Fruit fly (Drosophila melanogaster): ENCODE data around the gene CG33673.

The CG33673 gene

DNA sequence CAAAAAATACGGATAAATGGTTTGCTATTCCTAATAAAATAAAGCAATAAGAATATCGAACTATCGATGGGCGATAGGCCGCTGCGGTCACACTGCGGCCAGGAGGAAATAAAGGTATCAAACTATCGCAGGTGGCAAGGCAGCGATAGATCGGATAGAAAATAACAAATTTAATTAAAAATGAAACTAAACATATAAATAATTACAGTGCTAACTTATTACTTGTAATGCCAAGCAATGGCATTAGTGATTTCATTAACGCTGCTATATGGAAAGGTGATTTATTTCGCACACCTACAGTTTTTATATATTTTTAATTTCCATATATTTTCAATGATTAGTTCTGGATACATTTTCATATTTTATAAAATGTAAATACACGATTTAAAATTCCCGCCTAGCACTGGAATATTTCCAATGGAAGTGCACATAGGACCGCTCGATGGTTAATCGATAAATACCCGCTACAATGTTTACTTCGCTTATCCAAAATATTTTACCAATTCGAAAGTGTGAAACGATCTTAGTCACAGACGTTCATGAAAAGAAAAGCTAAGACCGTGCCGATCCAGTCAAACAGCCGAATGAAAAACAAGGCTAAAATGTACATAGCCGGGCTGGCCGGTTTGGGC is 34.3 kb upstream of the CG33673 start, which contains the start of the genes CG15356 and CG15362 (continued):
- TF ChIP-seq pita (GFP tag; optimal IDR thresholded peaks at IDR 0.05) = no peak
- TF ChIP-seq CG10209 (GFP tag; optimal IDR thresholded peaks at IDR 0.05) = peak; percentile 29
- TF ChIP-seq sima (GFP tag; optimal IDR thresholded peaks at IDR 0.05) = no peak
- TF ChIP-seq btn (GFP tag; optimal IDR thresholded peaks at IDR 0.05) = no peak
- no peak for TF ChIP-seq CG2889 (GFP tag; IDR thresholded peaks at IDR 0.05)
- TF ChIP-seq NFAT (GFP tag; IDR thresholded peaks at IDR 0.05) = peak; percentile 71
- TF ChIP-seq nerfin-1 (tag; optimal IDR thresholded peaks at IDR 0.05) = no peak
- TF ChIP-seq CG7745 (tag; optimal IDR thresholded peaks at IDR 0.05) = no peak
- no peak for TF ChIP-seq fru (optimal IDR thresholded peaks at IDR 0.05)
- TF ChIP-seq CG18619 (GFP tag; optimal IDR thresholded peaks at IDR 0.05) = peak; percentile 38
- no peak for TF ChIP-seq Dfd (GFP tag; optimal IDR thresholded peaks at IDR 0.05)
- TF ChIP-seq CG16779 (GFP tag; IDR thresholded peaks at IDR 0.05) = no peak
- no peak for TF ChIP-seq bab2 (GFP tag; optimal IDR thresholded peaks at IDR 0.05)
- TF ChIP-seq ttk (GFP tag; IDR thresholded peaks at IDR 0.05) = no peak
- peak; percentile 68 for TF ChIP-seq stwl (tag; optimal IDR thresholded peaks at IDR 0.05)
- no peak for TF ChIP-seq da (GFP tag; optimal IDR thresholded peaks at IDR 0.05)
- no peak for TF ChIP-seq CkIIα-i1 (GFP tag; IDR thresholded peaks at IDR 0.05)
- peak; percentile 36 to 49 for TF ChIP-seq dpn (GFP tag; optimal IDR thresholded peaks at IDR 0.05)
- TF ChIP-seq CG5245 (GFP tag; optimal IDR thresholded peaks at IDR 0.05) = no peak
- no peak for TF ChIP-seq odd (GFP tag; optimal IDR thresholded peaks at IDR 0.05)
- no peak for TF ChIP-seq CG11696 (GFP tag; IDR thresholded peaks at IDR 0.05)
- TF ChIP-seq CG8281 (tag; optimal IDR thresholded peaks at IDR 0.05) = no peak
- no peak for TF ChIP-seq B-H2 (GFP tag; optimal IDR thresholded peaks at IDR 0.05)
- peak; percentile 29; the same call in 1 of the 3 replicates for TF ChIP-seq Aef1 (GFP tag; IDR thresholded peaks at IDR 0.05)
- TF ChIP-seq Ets97D (GFP tag; optimal IDR thresholded peaks at IDR 0.05) = peak; percentile 86
- TF ChIP-seq CG9215 (GFP tag; IDR thresholded peaks at IDR 0.05) = peak; percentile 20; the same call in 1 of the 2 replicates
- TF ChIP-seq CG14965 (GFP tag; optimal IDR thresholded peaks at IDR 0.05; ENCODE audit: borderline replicate concordance) = no peak
- no peak for TF ChIP-seq oc (tag; optimal IDR thresholded peaks at IDR 0.05)
- no peak for TF ChIP-seq CG2678 (tag; optimal IDR thresholded peaks at IDR 0.05)
- TF ChIP-seq gcm2 (GFP tag; optimal IDR thresholded peaks at IDR 0.05) = no peak
- TF ChIP-seq Lpt (GFP tag; optimal IDR thresholded peaks at IDR 0.05) = no peak
- no peak for TF ChIP-seq CG8089 (GFP tag; optimal IDR thresholded peaks at IDR 0.05)
- no peak for TF ChIP-seq hth (optimal IDR thresholded peaks at IDR 0.05)
- no peak for TF ChIP-seq Atf3 (GFP tag; optimal IDR thresholded peaks at IDR 0.05)
- no peak for TF ChIP-seq cato (GFP tag; optimal IDR thresholded peaks at IDR 0.05; ENCODE audit: borderline replicate concordance)
- no peak for TF ChIP-seq NC2β (GFP tag; optimal IDR thresholded peaks at IDR 0.05)
- TF ChIP-seq CG1233 (GFP tag; optimal IDR thresholded peaks at IDR 0.05) = peak; percentile 19
- TF ChIP-seq CG12155 (GFP tag; optimal IDR thresholded peaks at IDR 0.05) = peak; percentile 44
- no peak for TF ChIP-seq Kr (GFP tag; optimal IDR thresholded peaks at IDR 0.05)
- no peak for TF ChIP-seq CG13123 (GFP tag; optimal IDR thresholded peaks at IDR 0.05)
- peak; percentile 17 for TF ChIP-seq BtbVII (GFP tag; optimal IDR thresholded peaks at IDR 0.05)
- TF ChIP-seq Side (GFP tag; optimal IDR thresholded peaks at IDR 0.05) = no peak
- TF ChIP-seq Elba2 (GFP tag; optimal IDR thresholded peaks at IDR 0.05) = peak; percentile 96
- no peak for TF ChIP-seq tgo (GFP tag; IDR thresholded peaks at IDR 0.05)
- TF ChIP-seq unpg (GFP tag; optimal IDR thresholded peaks at IDR 0.05) = no peak
- no peak for TF ChIP-seq CG12071 (GFP tag; optimal IDR thresholded peaks at IDR 0.05)
- TF ChIP-seq so (GFP tag; IDR thresholded peaks at IDR 0.05) = no peak
- no peak for TF ChIP-seq Chrac-16 (GFP tag; optimal IDR thresholded peaks at IDR 0.05)
- TF ChIP-seq twi (tag; optimal IDR thresholded peaks at IDR 0.05) = no peak
- no peak for TF ChIP-seq Nf-YB (GFP tag; optimal IDR thresholded peaks at IDR 0.05)
- TF ChIP-seq kah (GFP tag; optimal IDR thresholded peaks at IDR 0.05) = peak; percentile 53
- TF ChIP-seq br (optimal IDR thresholded peaks at IDR 0.05) = no peak
- peak; percentile 39 for TF ChIP-seq PHDP (tag; optimal IDR thresholded peaks at IDR 0.05)
